Fruit fly (Drosophila melanogaster) whole organism, prepupa: ENCODE measurements around the gene CG42375.
A peak's percentile ranks its signal among the peaks of the same experiment; 100 is the strongest.

Experiments used
- Blimp-1 ChIP-seq: fragments of 200-800 bp; sonication (Bioruptor generic); optimal IDR thresholded peaks from 3 replicates; lab custom pipeline; 2017; ENCODE audit warnings: missing biosample characterization, missing genetic modification characterization, mild to moderate bottlenecking, moderate library complexity, missing genetic modification reagents
- CG11902 ChIP-seq: fragments of 200-800 bp; sonication (Bioruptor generic); optimal IDR thresholded peaks from 3 replicates; lab custom pipeline; 2016; ENCODE audit warnings: missing biosample characterization, missing genetic modification characterization
- CG15336 ChIP-seq: fragments of 200-800 bp; sonication (Bioruptor generic); IDR thresholded peaks from 2 replicates; pipeline ENCODE4 v1.3.6; 2022; ENCODE audit warnings: missing biosample characterization, missing genetic modification characterization
- CG1621 ChIP-seq: fragments of 200-800 bp; sonication (Bioruptor generic); optimal IDR thresholded peaks from 3 replicates; lab custom pipeline; 2018; ENCODE audit warnings: missing biosample characterization, mild to moderate bottlenecking, missing genetic modification characterization
- CG16779 ChIP-seq: fragments of 200-800 bp; sonication (Bioruptor generic); optimal IDR thresholded peaks from 3 replicates; lab custom pipeline; 2017; ENCODE audit warnings: missing biosample characterization, mild to moderate bottlenecking, missing genetic modification characterization
- CG3032 ChIP-seq: fragments of 200-800 bp; optimal IDR thresholded peaks from 2 replicates; lab custom pipeline; 2019; ENCODE audit warnings: missing biosample characterization, mild to moderate bottlenecking, missing genetic modification characterization, moderate library complexity
- CG31627 ChIP-seq: fragments of 200-800 bp; sonication (Bioruptor generic); optimal IDR thresholded peaks from 3 replicates; lab custom pipeline; 2016; ENCODE audit warnings: missing biosample characterization, missing genetic modification characterization
- CG32006 ChIP-seq: fragments of 200-800 bp; sonication (Bioruptor generic); optimal IDR thresholded peaks from 3 replicates; lab custom pipeline; 2017; ENCODE audit warnings: missing biosample characterization, mild to moderate bottlenecking, missing genetic modification characterization
- CG34406 ChIP-seq: fragments of 200-800 bp; sonication (Bioruptor generic); optimal IDR thresholded peaks from 3 replicates; lab custom pipeline; 2016; ENCODE audit warnings: missing biosample characterization, missing genetic modification characterization
- CG3919 ChIP-seq: fragments of 200-800 bp; sonication (Bioruptor generic); optimal IDR thresholded peaks from 3 replicates; lab custom pipeline; 2016; ENCODE audit warnings: missing biosample characterization, missing genetic modification characterization
- CG4318 ChIP-seq: fragments of 200-800 bp; sonication (Bioruptor generic); optimal IDR thresholded peaks from 3 replicates; lab custom pipeline; 2017; ENCODE audit warnings: missing biosample characterization, mild to moderate bottlenecking, missing genetic modification characterization
- CG6163 ChIP-seq: fragments of 200-800 bp; sonication (Bioruptor generic); IDR thresholded peaks from 3 replicates; pipeline ENCODE4 v1.3.6; 2022; ENCODE audit warnings: missing biosample characterization, missing genetic modification characterization
- CG6276 ChIP-seq: fragments of 200-800 bp; sonication (Bioruptor generic); optimal IDR thresholded peaks from 2 replicates; lab custom pipeline; 2017; ENCODE audit warnings: missing biosample characterization, mild to moderate bottlenecking, missing genetic modification characterization
- CG6792 ChIP-seq: fragments of 200-800 bp; sonication (Bioruptor generic); optimal IDR thresholded peaks from 3 replicates; lab custom pipeline; 2016; ENCODE audit warnings: missing biosample characterization, missing genetic modification characterization
- CG7368 ChIP-seq: fragments of 200-800 bp; sonication (Bioruptor generic); optimal IDR thresholded peaks from 3 replicates; lab custom pipeline; 2016; ENCODE audit warnings: missing biosample characterization, missing genetic modification characterization
- CG8119 ChIP-seq: fragments of 200-800 bp; sonication (Bioruptor generic); IDR thresholded peaks from 3 replicates; pipeline ENCODE4 v1.3.6; 2022; ENCODE audit warnings: missing biosample characterization, missing genetic modification characterization
- CG8632 ChIP-seq: fragments of 200-800 bp; sonication (Bioruptor generic); optimal IDR thresholded peaks from 3 replicates; lab custom pipeline; 2016; ENCODE audit warnings: missing biosample characterization, missing genetic modification characterization
- CG9139 ChIP-seq: fragments of 200-800 bp; sonication (Bioruptor generic); optimal IDR thresholded peaks from 3 replicates; lab custom pipeline; 2017; ENCODE audit warnings: missing biosample characterization, mild to moderate bottlenecking, missing genetic modification characterization
- Eip75B ChIP-seq: fragments of 200-800 bp; sonication (Bioruptor generic); optimal IDR thresholded peaks from 3 replicates; lab custom pipeline; 2016; ENCODE audit warnings: missing biosample characterization, missing genetic modification characterization
- Eip78C ChIP-seq: fragments of 200-800 bp; sonication (Bioruptor generic); peaks from one replicate; lab custom pipeline; 2016; ENCODE audit warnings: missing biosample characterization, missing genetic modification characterization
- Ets21C ChIP-seq: fragments of 200-800 bp; sonication (Bioruptor generic); optimal IDR thresholded peaks from 3 replicates; lab custom pipeline; 2016; ENCODE audit warnings: missing biosample characterization, missing genetic modification characterization
- Ets96B ChIP-seq: fragments of 200-800 bp; optimal IDR thresholded peaks from 2 replicates; lab custom pipeline; 2019; ENCODE audit warnings: missing biosample characterization, mild to moderate bottlenecking, missing genetic modification characterization, moderate library complexity
- Gug ChIP-seq: fragments of 200-800 bp; sonication (Bioruptor generic); IDR thresholded peaks from 2 replicates; pipeline ENCODE4 v1.3.6; 2022; ENCODE audit warnings: missing biosample characterization, missing genetic modification characterization
- Hr39 ChIP-seq: fragments of 200-800 bp; sonication (Bioruptor generic); optimal IDR thresholded peaks from 2 replicates; lab custom pipeline; 2016; ENCODE audit warnings: missing biosample characterization, missing genetic modification characterization
- Hr4 ChIP-seq: fragments of 200-800 bp; sonication (Bioruptor generic); optimal IDR thresholded peaks from 3 replicates; lab custom pipeline; 2016; ENCODE audit warnings: missing biosample characterization, missing genetic modification characterization
- Lpt ChIP-seq: fragments of 200-800 bp; sonication (Bioruptor generic); optimal IDR thresholded peaks from 3 replicates; lab custom pipeline; 2016; ENCODE audit warnings: missing biosample characterization, missing genetic modification characterization
- Met ChIP-seq: fragments of 200-800 bp; sonication (Bioruptor generic); optimal IDR thresholded peaks from 3 replicates; lab custom pipeline; 2016; ENCODE audit warnings: missing biosample characterization, missing genetic modification characterization
- OdsH ChIP-seq: fragments of 200-800 bp; sonication (Bioruptor generic); optimal IDR thresholded peaks from 3 replicates; lab custom pipeline; 2016; ENCODE audit warnings: missing biosample characterization, missing genetic modification characterization
- Smox ChIP-seq: fragments of 200-800 bp; sonication (Bioruptor generic); optimal IDR thresholded peaks from 3 replicates; lab custom pipeline; 2016; ENCODE audit warnings: missing biosample characterization, missing genetic modification characterization
- Sox102F ChIP-seq: fragments of 200-800 bp; sonication (Bioruptor generic); optimal IDR thresholded peaks from 2 replicates; lab custom pipeline; 2016; ENCODE audit warnings: missing biosample characterization, mild to moderate bottlenecking, missing genetic modification characterization
- Sox15 ChIP-seq: fragments of 200-800 bp; sonication (Bioruptor generic); optimal IDR thresholded peaks from 3 replicates; lab custom pipeline; 2016; ENCODE audit warnings: missing biosample characterization, missing genetic modification characterization
- achi ChIP-seq: fragments of 200-800 bp; sonication (Bioruptor generic); optimal IDR thresholded peaks from 3 replicates; lab custom pipeline; 2016; ENCODE audit warnings: missing biosample characterization, missing genetic modification characterization
- acj6 ChIP-seq: fragments of 200-800 bp; sonication (Bioruptor generic); optimal IDR thresholded peaks from 3 replicates; lab custom pipeline; 2016; ENCODE audit warnings: missing biosample characterization, missing genetic modification characterization
- cyc ChIP-seq: fragments of 200-800 bp; sonication (Bioruptor generic); optimal IDR thresholded peaks from 3 replicates; lab custom pipeline; 2016; ENCODE audit warnings: missing biosample characterization, missing genetic modification characterization
- dac ChIP-seq: fragments of 200-800 bp; sonication (Bioruptor generic); optimal IDR thresholded peaks from 2 replicates; lab custom pipeline; 2017; ENCODE audit warnings: missing biosample characterization, mild to moderate bottlenecking, missing genetic modification characterization
- dsx ChIP-seq: fragments of 200-800 bp; optimal IDR thresholded peaks from 3 replicates; lab custom pipeline; 2019; ENCODE audit warnings: missing biosample characterization, mild to moderate bottlenecking, missing genetic modification characterization, moderate library complexity; ENCODE audit not compliant: poor library complexity, severe bottlenecking
- eg ChIP-seq: fragments of 200-800 bp; sonication (Bioruptor generic); IDR thresholded peaks from 3 replicates; pipeline ENCODE4 v1.3.6; 2022; ENCODE audit warnings: missing biosample characterization, missing genetic modification characterization
- esn ChIP-seq: fragments of 200-800 bp; sonication (Bioruptor generic); optimal IDR thresholded peaks from 2 replicates; lab custom pipeline; 2016; ENCODE audit warnings: missing biosample characterization, mild to moderate bottlenecking, missing genetic modification characterization, moderate library complexity
- fd59A ChIP-seq: fragments of 200-800 bp; sonication (Bioruptor generic); optimal IDR thresholded peaks from 2 replicates; lab custom pipeline; 2017; ENCODE audit warnings: missing biosample characterization, mild to moderate bottlenecking, missing genetic modification characterization, missing genetic modification reagents
- fd85E ChIP-seq: fragments of 200-800 bp; sonication (Bioruptor generic); optimal IDR thresholded peaks from 3 replicates; lab custom pipeline; 2016; ENCODE audit warnings: missing biosample characterization, missing genetic modification characterization
- net ChIP-seq: fragments of 200-800 bp; sonication (Bioruptor generic); optimal IDR thresholded peaks from 3 replicates; lab custom pipeline; 2016; ENCODE audit warnings: missing biosample characterization, missing genetic modification characterization
- pdm3 ChIP-seq: fragments of 200-800 bp; sonication (Bioruptor generic); optimal IDR thresholded peaks from 3 replicates; lab custom pipeline; 2016; ENCODE audit warnings: missing biosample characterization, missing genetic modification characterization
- salr ChIP-seq, 2 experiments: fragments of 200-800 bp; sonication (Bioruptor generic); optimal IDR thresholded peaks; 3 replicates each; lab custom pipeline; 2016 to 2018; ENCODE audit warnings: missing biosample characterization in 2 of 2, missing genetic modification characterization in 2 of 2, mild to moderate bottlenecking in 1 of 2
- spab ChIP-seq: fragments of 200-800 bp; sonication (Bioruptor generic); optimal IDR thresholded peaks from 2 replicates; lab custom pipeline; 2017; ENCODE audit warnings: missing biosample characterization, mild to moderate bottlenecking, missing genetic modification characterization, missing genetic modification reagents
- ss ChIP-seq, 2 experiments: fragments of 200-800 bp; sonication (Bioruptor generic); optimal IDR thresholded peaks; 2 replicates in 1 of 2; 3 replicates in 1 of 2; lab custom pipeline; 2017 to 2018; ENCODE audit warnings: mild to moderate bottlenecking in 2 of 2, missing biosample characterization in 2 of 2, missing genetic modification characterization in 2 of 2, moderate library complexity in 1 of 2
- svp ChIP-seq: fragments of 200-800 bp; sonication (Bioruptor generic); peaks from one replicate; lab custom pipeline; 2016; ENCODE audit warnings: missing biosample characterization, missing genetic modification characterization
- topi ChIP-seq: fragments of 200-800 bp; sonication (Bioruptor generic); optimal IDR thresholded peaks from 3 replicates; lab custom pipeline; 2016; ENCODE audit warnings: missing biosample characterization, missing genetic modification characterization
- vri ChIP-seq: fragments of 200-800 bp; sonication (Bioruptor generic); optimal IDR thresholded peaks from 3 replicates; lab custom pipeline; 2016; ENCODE audit warnings: missing biosample characterization, mild to moderate bottlenecking, missing genetic modification characterization

Gene CG42375

DNA sequence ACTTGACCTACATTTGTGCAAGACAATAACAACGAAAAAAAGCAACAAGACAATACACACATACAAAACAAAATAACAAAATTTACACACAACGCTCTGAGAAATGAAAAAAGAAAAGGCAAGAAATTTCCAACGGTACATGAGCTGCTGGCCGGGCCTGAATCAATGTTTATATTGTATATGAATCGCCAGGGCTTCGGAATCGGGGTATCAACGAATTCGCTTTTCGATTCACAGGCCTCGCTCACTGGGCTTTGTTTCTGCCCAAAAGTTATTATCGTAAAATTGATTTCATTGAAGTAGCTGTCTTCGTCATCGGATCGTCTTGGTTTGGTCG is 36.9 kb downstream of the CG42375 start (continued):
- TF ChIP-seq salr (GFP tag; optimal IDR thresholded peaks at IDR 0.05; lab: Kevin White, UChicago) (no peak), eg (GFP tag; lab: Robert Waterston, UW) (peak; percentile 73), CG6276 (GFP tag; lab: Kevin White, UChicago) (peak; percentile 4), acj6 (GFP tag; lab: Kevin White, UChicago) (no peak), Met (peak; percentile 12), fd59A (GFP tag; lab: Kevin White, UChicago) (no peak), CG31627 (GFP tag; lab: Kevin White, UChicago) (no peak), CG34406 (GFP tag; lab: Kevin White, UChicago) (peak; percentile 41), Hr4 (no peak), Ets21C (no peak), CG15336 (GFP tag; lab: Robert Waterston, UW) (no peak; the same call in 1 of the 2 replicates), Lpt (GFP tag; lab: Kevin White, UChicago) (no peak), CG4318 (GFP tag; lab: Kevin White, UChicago) (no peak), vri (peak; percentile 17), dsx (GFP tag; lab: Kevin White, UChicago) (peak; percentile 4), CG9139 (GFP tag; lab: Kevin White, UChicago) (no peak), cyc (GFP tag; lab: Kevin White, UChicago) (peak; percentile 3), Ets96B (peak; percentile 3), Eip75B (GFP tag; lab: Kevin White, UChicago) (peak; percentile 73), Blimp-1 (GFP tag; lab: Kevin White, UChicago) (peak; percentile 74), CG11902 (GFP tag; lab: Kevin White, UChicago) (no peak), CG8632 (GFP tag; lab: Kevin White, UChicago) (peak; percentile 43), esn (GFP tag; lab: Kevin White, UChicago) (no peak), Smox (GFP tag; lab: Kevin White, UChicago) (peak; percentile 32), CG3032 (tag; lab: Kevin White, UChicago) (peak; percentile 13), spab (peak; percentile 8), CG32006 (no peak), CG3919 (peak; percentile 21), dac (GFP tag; lab: Kevin White, UChicago) (no peak), CG1621 (tag; lab: Kevin White, UChicago) (no peak), CG16779 (tag; lab: Kevin White, UChicago) (no peak), CG7368 (GFP tag; lab: Kevin White, UChicago) (no peak), topi (GFP tag; lab: Kevin White, UChicago) (no peak), ss (GFP tag; optimal IDR thresholded peaks at IDR 0.05; lab: Kevin White, UChicago) (peak in 1 of 2 experiments; percentile 70), CG6163 (GFP tag; lab: Robert Waterston, UW) (peak; percentile 67; the same call in 2 of the 3 replicates), fd85E (GFP tag; lab: Kevin White, UChicago) (no peak), Eip78C (peak; percentile 82), Sox15 (no peak), Hr39 (GFP tag; lab: Kevin White, UChicago) (no peak)

DNA sequence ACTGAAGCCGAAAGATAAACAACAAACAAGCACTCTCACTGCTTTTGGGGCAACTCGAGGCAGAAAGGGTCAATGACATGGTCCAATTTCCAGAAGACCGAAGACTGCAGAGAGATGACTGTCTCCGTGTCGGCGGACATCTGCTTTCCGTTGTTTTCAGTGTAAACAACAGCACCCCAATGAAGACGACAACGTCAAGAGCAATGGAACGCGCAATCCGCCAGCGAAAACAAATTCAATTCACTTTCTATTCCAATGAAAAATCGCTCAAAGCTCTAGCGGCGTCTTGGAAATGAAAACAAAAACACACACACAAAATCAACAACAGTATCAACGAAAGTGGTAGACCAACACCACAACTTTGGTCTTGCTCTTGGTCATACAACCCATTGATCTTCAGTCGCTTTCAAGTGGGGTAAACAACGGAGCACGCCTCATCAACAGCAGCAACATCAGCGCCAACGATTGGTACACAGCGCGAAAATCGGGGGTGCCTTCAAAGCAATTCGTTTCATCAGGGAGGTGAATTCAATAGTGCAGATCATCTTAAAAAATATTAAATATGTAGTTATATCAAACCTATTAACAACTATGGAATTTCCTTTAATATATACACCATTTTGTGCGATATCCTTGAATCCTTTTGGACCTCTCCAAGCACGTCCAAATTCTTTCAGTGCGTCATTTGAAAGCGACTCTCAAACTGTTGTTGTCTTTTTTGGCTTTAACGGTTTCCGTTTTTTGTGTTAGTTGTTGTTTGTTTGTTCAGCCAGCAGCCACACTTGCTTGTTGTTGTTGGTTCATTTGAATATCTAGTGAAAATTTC is 38.3 kb downstream of the CG42375 start:
- TF ChIP-seq CG6792 (no peak), achi (GFP tag; lab: Kevin White, UChicago) (peak; percentile 2), CG6276 (GFP tag; lab: Kevin White, UChicago) (peak; percentile 69), CG15336 (GFP tag; lab: Robert Waterston, UW) (peak; percentile 68), CG8119 (GFP tag; lab: Robert Waterston, UW) (peak; percentile 83), net (no peak), dac (GFP tag; lab: Kevin White, UChicago) (peak; percentile 76), Blimp-1 (GFP tag; lab: Kevin White, UChicago) (peak; percentile 39), CG4318 (GFP tag; lab: Kevin White, UChicago) (peak; percentile 78), svp (GFP tag; lab: Kevin White, UChicago) (peak; percentile 63), eg (GFP tag; lab: Robert Waterston, UW) (peak; percentile 69), Hr4 (peak; percentile 81), Eip78C (peak; percentile 49), Met (peak; percentile 28), CG31627 (GFP tag; lab: Kevin White, UChicago) (no peak), Sox102F (GFP tag; lab: Kevin White, UChicago) (peak; percentile 5), CG8632 (GFP tag; lab: Kevin White, UChicago) (no peak), Gug (GFP tag; lab: Robert Waterston, UW) (peak; percentile 34; the same call in 1 of the 2 replicates), CG32006 (peak; percentile 91), cyc (GFP tag; lab: Kevin White, UChicago) (no peak), Lpt (GFP tag; lab: Kevin White, UChicago) (peak; percentile 50), Ets96B (no peak), pdm3 (GFP tag; lab: Kevin White, UChicago) (peak; percentile 2), OdsH (peak; percentile 41), CG6163 (GFP tag; lab: Robert Waterston, UW) (peak; percentile 7; the same call in 1 of the 3 replicates)
